Worm (Caenorhabditis elegans) whole organism, late embryonic: Measurements from ENCODE around the gene C50F7.9.

Experiments used
- ama-1 ChIP-seq: fragments of 150-350 bp; optimal IDR thresholded peaks from 2 replicates; lab custom pipeline; 2014
- ceh-2 ChIP-seq: sonication (generic microtip); optimal IDR thresholded peaks from 2 replicates; lab custom pipeline; 2016; ENCODE audit warnings: missing genotype, missing genetic modification characterization, missing compliant biosample characterization
- ceh-45 ChIP-seq: fragments of 200-800 bp; sonication (Bioruptor generic); IDR thresholded peaks from 2 replicates; pipeline ENCODE4 v1.3.6; 2022; ENCODE audit warnings: missing genetic modification reagents, missing genetic modification characterization, missing compliant biosample characterization
- ceh-9 ChIP-seq: sonication (generic microtip); optimal IDR thresholded peaks from 2 replicates; lab custom pipeline; 2016; ENCODE audit warnings: mild to moderate bottlenecking, missing genetic modification characterization, inconsistent platforms, missing compliant biosample characterization
- elt-2 ChIP-seq: sonication (generic microtip); optimal IDR thresholded peaks from 2 replicates; lab custom pipeline; 2016; ENCODE audit warnings: missing genetic modification reagents, missing genetic modification characterization, missing compliant biosample characterization
- hlh-13 ChIP-seq: fragments of 200-800 bp; sonication (Bioruptor generic); optimal IDR thresholded peaks from 2 replicates; lab custom pipeline; 2018; ENCODE audit warnings: mild to moderate bottlenecking, missing genetic modification characterization, missing compliant biosample characterization
- lin-11 ChIP-seq: fragments of 200-800 bp; sonication (Bioruptor generic); optimal IDR thresholded peaks from 2 replicates; lab custom pipeline; 2018; ENCODE audit warnings: mild to moderate bottlenecking, missing genetic modification characterization, missing compliant biosample characterization
- mec-3 ChIP-seq: sonication (generic microtip); optimal IDR thresholded peaks from 2 replicates; lab custom pipeline; 2016; ENCODE audit warnings: borderline replicate concordance, missing genetic modification characterization, missing compliant biosample characterization
- nhr-11 ChIP-seq: fragments of 150-350 bp; optimal IDR thresholded peaks from 2 replicates; lab custom pipeline; 2014; ENCODE audit warnings: missing biosample characterization, missing genetic modification characterization
- ref-2 ChIP-seq: sonication (generic microtip); optimal IDR thresholded peaks from 2 replicates; lab custom pipeline; 2016; ENCODE audit warnings: missing genetic modification characterization, missing compliant biosample characterization
- sox-2 ChIP-seq: fragments of 200-800 bp; sonication (Bioruptor generic); IDR thresholded peaks from 2 replicates; pipeline ENCODE4 v1.3.6; 2022; ENCODE audit warnings: missing genetic modification reagents, missing genetic modification characterization, missing compliant biosample characterization
- tbx-7 ChIP-seq: sonication (generic microtip); optimal IDR thresholded peaks from 2 replicates; lab custom pipeline; 2016; ENCODE audit warnings: missing genotype, missing genetic modification characterization, missing compliant biosample characterization
- unc-55 ChIP-seq: sonication (generic microtip); optimal IDR thresholded peaks from 2 replicates; lab custom pipeline; 2017; ENCODE audit warnings: missing biosample characterization, missing genetic modification reagents, missing genetic modification characterization
- unc-86 ChIP-seq: sonication (generic microtip); optimal IDR thresholded peaks from 2 replicates; lab custom pipeline; 2016; ENCODE audit warnings: missing genetic modification characterization, missing compliant biosample characterization

DNA sequence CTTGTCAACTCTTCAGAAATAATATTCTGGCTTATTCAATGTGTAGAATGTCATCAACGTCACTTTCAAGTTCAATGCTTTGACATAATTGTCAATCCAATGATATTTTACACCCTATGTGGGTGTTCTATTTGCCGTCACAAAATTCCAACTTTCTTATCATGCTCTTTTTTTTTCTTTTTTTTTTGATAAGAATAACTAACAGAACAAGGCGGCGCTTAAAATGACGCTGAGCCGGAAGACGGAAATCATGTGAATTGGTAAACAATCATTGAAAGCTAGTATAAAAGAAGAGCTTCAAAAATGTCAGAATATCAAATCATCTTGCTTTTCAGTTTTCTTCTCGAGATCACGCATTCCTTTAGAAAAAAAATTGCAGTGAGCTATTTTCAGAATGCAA is 5.5 kb downstream of the C50F7.9 start, which contains the start of gene C50F7.5:
- TF ChIP-seq tbx-7 (no peak), nhr-11 (tag; lab: Kevin White, UChicago) (no peak), hlh-13 (GFP tag; lab: Kevin White, UChicago) (no peak), unc-86 (tag; lab: Kevin White, UChicago) (no peak), ama-1 (lab: Kevin White, UChicago) (no peak), sox-2 (no peak), unc-55 (GFP tag; lab: Kevin White, UChicago) (no peak), ceh-9 (tag; lab: Kevin White, UChicago) (no peak), lin-11 (no peak), ceh-45 (no peak), mec-3 (no peak), elt-2 (tag; lab: Kevin White, UChicago) (no peak), ceh-2 (tag; lab: Kevin White, UChicago) (no peak), ref-2 (tag; lab: Kevin White, UChicago) (no peak)
